Fruit fly (Drosophila melanogaster) whole organism, embryonic: ENCODE results near the gene BckdhA.

Source experiments
- Abd-B ChIP-seq: fragments of 200-800 bp; sonication (Bioruptor generic); optimal IDR thresholded peaks from 2 replicates; lab custom pipeline; 2018; ENCODE audit warnings: missing biosample characterization, mild to moderate bottlenecking, missing genetic modification characterization, moderate library complexity
- Antp ChIP-seq: fragments of 200-800 bp; sonication (Bioruptor generic); optimal IDR thresholded peaks from 3 replicates; lab custom pipeline; 2016; ENCODE audit warnings: missing biosample characterization, missing genetic modification characterization
- Blimp-1 ChIP-seq: fragments of 200-800 bp; sonication (Bioruptor generic); optimal IDR thresholded peaks from 3 replicates; lab custom pipeline; 2018; ENCODE audit warnings: missing biosample characterization, missing genetic modification characterization, mild to moderate bottlenecking, moderate library complexity, missing genetic modification reagents
- CG10366 ChIP-seq: fragments of 200-800 bp; sonication (Bioruptor generic); IDR thresholded peaks from 2 replicates; pipeline ENCODE4 v1.3.6; 2022; ENCODE audit warnings: missing biosample characterization, missing genetic modification characterization
- CG12769 ChIP-seq: fragments of 200-800 bp; sonication (Bioruptor generic); optimal IDR thresholded peaks from 2 replicates; lab custom pipeline; 2019; ENCODE audit warnings: missing biosample characterization, mild to moderate bottlenecking, missing genetic modification characterization, moderate library complexity
- CG13123 ChIP-seq: fragments of 200-800 bp; sonication (Bioruptor generic); optimal IDR thresholded peaks from 2 replicates; lab custom pipeline; 2016; ENCODE audit warnings: missing biosample characterization, missing genetic modification characterization
- CG15479 ChIP-seq: fragments of 200-800 bp; sonication (Bioruptor generic); optimal IDR thresholded peaks from 3 replicates; lab custom pipeline; 2019; ENCODE audit warnings: missing biosample characterization, mild to moderate bottlenecking, missing genetic modification characterization, moderate library complexity
- CG17361 ChIP-seq: fragments of 200-800 bp; sonication (Bioruptor generic); IDR thresholded peaks from 3 replicates; pipeline ENCODE4 v1.3.6; 2022; ENCODE audit warnings: missing biosample characterization, missing genetic modification characterization
- CG17802 ChIP-seq: fragments of 200-800 bp; sonication (Bioruptor generic); optimal IDR thresholded peaks from 2 replicates; lab custom pipeline; 2018; ENCODE audit warnings: missing biosample characterization, mild to moderate bottlenecking, missing genetic modification characterization, moderate library complexity
- CG1792 ChIP-seq: fragments of 200-800 bp; sonication (Bioruptor generic); optimal IDR thresholded peaks from 2 replicates; lab custom pipeline; 2016; ENCODE audit warnings: missing biosample characterization, missing genetic modification characterization
- CG3163 ChIP-seq: fragments of 200-800 bp; sonication (Bioruptor generic); optimal IDR thresholded peaks from 3 replicates; lab custom pipeline; 2016; ENCODE audit warnings: missing biosample characterization, missing genetic modification characterization
- CG32532 ChIP-seq: fragments of 200-800 bp; sonication (Bioruptor generic); IDR thresholded peaks from 2 replicates; pipeline ENCODE4 v1.3.6; 2022; ENCODE audit warnings: missing biosample characterization, missing genetic modification characterization
- CG3407 ChIP-seq: fragments of 200-800 bp; sonication (Bioruptor generic); optimal IDR thresholded peaks from 2 replicates; lab custom pipeline; 2018; ENCODE audit warnings: missing biosample characterization, mild to moderate bottlenecking, missing genetic modification characterization
- CG34224 ChIP-seq: fragments of 200-800 bp; sonication (Bioruptor generic); IDR thresholded peaks from 3 replicates; pipeline ENCODE4 v1.3.6; 2022; ENCODE audit warnings: missing biosample characterization, missing genetic modification characterization; ENCODE audit not compliant: partially characterized antibody
- CG4282 ChIP-seq: fragments of 200-800 bp; sonication (Bioruptor generic); optimal IDR thresholded peaks from 2 replicates; lab custom pipeline; 2016; ENCODE audit warnings: missing biosample characterization, missing genetic modification characterization
- CG4328 ChIP-seq: fragments of 200-800 bp; sonication (Bioruptor generic); optimal IDR thresholded peaks from 3 replicates; lab custom pipeline; 2017; ENCODE audit warnings: missing biosample characterization, missing genetic modification reagents, missing genetic modification characterization
- CG7839 ChIP-seq: fragments of 200-800 bp; sonication (Bioruptor generic); optimal IDR thresholded peaks from 3 replicates; lab custom pipeline; 2018; ENCODE audit warnings: missing biosample characterization, mild to moderate bottlenecking, missing genetic modification characterization, moderate library complexity
- Camta ChIP-seq: fragments of 200-800 bp; sonication (Bioruptor generic); optimal IDR thresholded peaks from 2 replicates; lab custom pipeline; 2016; ENCODE audit warnings: missing biosample characterization, missing genetic modification characterization
- Dp ChIP-seq: fragments of 200-800 bp; sonication (Bioruptor generic); optimal IDR thresholded peaks from 2 replicates; lab custom pipeline; 2018; ENCODE audit warnings: missing biosample characterization, mild to moderate bottlenecking, missing genetic modification characterization, moderate library complexity
- Eip74EF ChIP-seq, 2 experiments: fragments of 200-800 bp in 1 of 2; fragments of >200 bp in 1 of 2; sonication (Bioruptor generic) in 1 of 2; optimal IDR thresholded peaks; 2 replicates each; lab custom pipeline; 2017 to 2019; ENCODE audit warnings: missing biosample characterization in 2 of 2, missing genetic modification characterization in 2 of 2, mild to moderate bottlenecking in 1 of 2, moderate library complexity in 1 of 2
- HHEX ChIP-seq: fragments of 200-800 bp; sonication (Bioruptor generic); optimal IDR thresholded peaks from 3 replicates; lab custom pipeline; 2017; ENCODE audit warnings: missing biosample characterization, mild to moderate bottlenecking, missing genetic modification characterization, missing genetic modification reagents
- HLHmδ ChIP-seq: fragments of 200-800 bp; sonication (Bioruptor generic); optimal IDR thresholded peaks from 2 replicates; lab custom pipeline; 2018; ENCODE audit warnings: missing biosample characterization, mild to moderate bottlenecking, missing genetic modification characterization, moderate library complexity
- Hmx ChIP-seq: fragments of 200-800 bp; sonication (Bioruptor generic); optimal IDR thresholded peaks from 2 replicates; lab custom pipeline; 2016; ENCODE audit warnings: missing biosample characterization, missing genetic modification characterization
- Hr39 ChIP-seq: fragments of >200 bp; optimal IDR thresholded peaks from 2 replicates; lab custom pipeline; 2017
- Kr ChIP-seq: fragments of 200-800 bp; sonication (Bioruptor generic); optimal IDR thresholded peaks from 2 replicates; lab custom pipeline; 2017; ENCODE audit warnings: missing biosample characterization, mild to moderate bottlenecking, missing genetic modification characterization
- Lpt ChIP-seq: fragments of >200 bp; optimal IDR thresholded peaks from 2 replicates; lab custom pipeline; 2018; ENCODE audit warnings: missing biosample characterization, missing genetic modification characterization
- NFAT ChIP-seq: fragments of 200-800 bp; sonication (Bioruptor generic); IDR thresholded peaks from 2 replicates; pipeline ENCODE4 v1.3.6; 2022; ENCODE audit warnings: missing biosample characterization, missing genetic modification characterization
- Opbp ChIP-seq: fragments of 200-800 bp; sonication (Bioruptor generic); IDR thresholded peaks from 3 replicates; pipeline ENCODE4 v1.3.6; 2022; ENCODE audit warnings: missing biosample characterization, missing genetic modification characterization; ENCODE audit not compliant: partially characterized antibody
- Pdp1 ChIP-seq, 2 experiments: fragments of 200-800 bp; sonication (Bioruptor generic); optimal IDR thresholded peaks; 3 replicates each; lab custom pipeline; 2016; ENCODE audit warnings: missing biosample characterization in 2 of 2, missing genetic modification characterization in 2 of 2, mild to moderate bottlenecking in 1 of 2, moderate library complexity in 1 of 2
- Scr ChIP-seq: fragments of 200-800 bp; sonication (Bioruptor generic); IDR thresholded peaks from 2 replicates; pipeline ENCODE4 v1.3.6; 2022; ENCODE audit warnings: missing biosample characterization, missing genetic modification characterization; ENCODE audit not compliant: partially characterized antibody
- Six4 ChIP-seq: fragments of 200-800 bp; sonication (Bioruptor generic); optimal IDR thresholded peaks from 2 replicates; lab custom pipeline; 2016; ENCODE audit warnings: missing biosample characterization, missing genetic modification characterization
- Trl ChIP-seq, 3 experiments: fragments of >200 bp in 2 of 3; fragments of 200-800 bp in 1 of 3; sonication (Bioruptor generic) in 1 of 3; optimal IDR thresholded peaks; 2 replicates in 1 of 3; 3 replicates in 2 of 3; lab custom pipeline; 2016 to 2017; ENCODE audit warnings: missing biosample characterization in 1 of 3, missing genetic modification characterization in 1 of 3
- Vsx1 ChIP-seq: fragments of 200-800 bp; sonication (Bioruptor generic); optimal IDR thresholded peaks from 2 replicates; lab custom pipeline; 2017; ENCODE audit warnings: missing biosample characterization, mild to moderate bottlenecking, missing genetic modification characterization, missing genetic modification reagents
- ara ChIP-seq: fragments of 200-800 bp; sonication (Bioruptor generic); IDR thresholded peaks from 2 replicates; pipeline ENCODE4 v1.3.6; 2022; ENCODE audit warnings: missing biosample characterization, missing genetic modification characterization
- disco-r ChIP-seq: fragments of 200-800 bp; sonication (Bioruptor generic); optimal IDR thresholded peaks from 2 replicates; lab custom pipeline; 2016; ENCODE audit warnings: missing biosample characterization, missing genetic modification characterization
- dysf ChIP-seq: fragments of 200-800 bp; sonication (Bioruptor generic); IDR thresholded peaks from 3 replicates; pipeline ENCODE4 v1.3.6; 2022; ENCODE audit warnings: missing biosample characterization, missing genetic modification characterization
- eve ChIP-seq, 2 experiments: fragments of >200 bp; optimal IDR thresholded peaks; 2 replicates each; lab custom pipeline; 2017; ENCODE audit warnings: missing biosample characterization in 2 of 2, missing genetic modification characterization in 2 of 2
- ftz-f1 ChIP-seq: fragments of 200-800 bp; sonication (Bioruptor generic); optimal IDR thresholded peaks from 2 replicates; lab custom pipeline; 2016; ENCODE audit warnings: missing biosample characterization, missing genetic modification characterization
- inv ChIP-seq: fragments of 200-800 bp; sonication (Bioruptor generic); IDR thresholded peaks from 2 replicates; pipeline ENCODE4 v1.3.6; 2022; ENCODE audit warnings: missing biosample characterization, missing genetic modification characterization; ENCODE audit not compliant: partially characterized antibody
- ken ChIP-seq: fragments of 200-800 bp; sonication (Bioruptor generic); IDR thresholded peaks from 3 replicates; pipeline ENCODE4 v1.3.6; 2022; ENCODE audit warnings: missing biosample characterization, missing genetic modification characterization
- maf-S ChIP-seq: fragments of 200-800 bp; sonication (Bioruptor generic); optimal IDR thresholded peaks from 2 replicates; lab custom pipeline; 2016; ENCODE audit warnings: missing biosample characterization, missing genetic modification characterization
- oc ChIP-seq: fragments of 200-800 bp; sonication (Bioruptor generic); optimal IDR thresholded peaks from 2 replicates; lab custom pipeline; 2018; ENCODE audit warnings: missing biosample characterization, mild to moderate bottlenecking, missing genetic modification characterization, moderate library complexity
- otp ChIP-seq: fragments of 200-800 bp; sonication (Bioruptor generic); IDR thresholded peaks from 3 replicates; pipeline ENCODE4, ENCODE4 v1.3.6; 2022; ENCODE audit warnings: missing biosample characterization, missing genetic modification characterization
- pb ChIP-seq: fragments of 200-800 bp; sonication (Bioruptor generic); optimal IDR thresholded peaks from 3 replicates; lab custom pipeline; 2016; ENCODE audit warnings: missing biosample characterization, missing genetic modification characterization
- sima ChIP-seq: fragments of 200-800 bp; sonication (Bioruptor generic); optimal IDR thresholded peaks from 2 replicates; lab custom pipeline; 2016; ENCODE audit warnings: missing biosample characterization, missing genetic modification characterization
- ttk ChIP-seq: fragments of 200-800 bp; sonication (Bioruptor generic); IDR thresholded peaks from 2 replicates; pipeline ENCODE4 v2.1.2; 2022; ENCODE audit warnings: missing biosample characterization, missing genetic modification characterization
- wdn ChIP-seq: fragments of 200-800 bp; sonication (Bioruptor generic); IDR thresholded peaks from 2 replicates; pipeline ENCODE4 v1.3.6; 2022; ENCODE audit warnings: missing biosample characterization, missing genetic modification characterization
- z ChIP-seq: fragments of 200-800 bp; sonication (Bioruptor generic); IDR thresholded peaks from 3 replicates; pipeline ENCODE4 v1.3.6; 2022; ENCODE audit warnings: missing biosample characterization, missing genetic modification characterization
- zen2 ChIP-seq: fragments of 200-800 bp; sonication (Bioruptor generic); IDR thresholded peaks from 3 replicates; pipeline ENCODE4 v1.3.6; 2022; ENCODE audit warnings: missing biosample characterization, missing genetic modification characterization; ENCODE audit not compliant: partially characterized antibody

The BckdhA gene

DNA sequence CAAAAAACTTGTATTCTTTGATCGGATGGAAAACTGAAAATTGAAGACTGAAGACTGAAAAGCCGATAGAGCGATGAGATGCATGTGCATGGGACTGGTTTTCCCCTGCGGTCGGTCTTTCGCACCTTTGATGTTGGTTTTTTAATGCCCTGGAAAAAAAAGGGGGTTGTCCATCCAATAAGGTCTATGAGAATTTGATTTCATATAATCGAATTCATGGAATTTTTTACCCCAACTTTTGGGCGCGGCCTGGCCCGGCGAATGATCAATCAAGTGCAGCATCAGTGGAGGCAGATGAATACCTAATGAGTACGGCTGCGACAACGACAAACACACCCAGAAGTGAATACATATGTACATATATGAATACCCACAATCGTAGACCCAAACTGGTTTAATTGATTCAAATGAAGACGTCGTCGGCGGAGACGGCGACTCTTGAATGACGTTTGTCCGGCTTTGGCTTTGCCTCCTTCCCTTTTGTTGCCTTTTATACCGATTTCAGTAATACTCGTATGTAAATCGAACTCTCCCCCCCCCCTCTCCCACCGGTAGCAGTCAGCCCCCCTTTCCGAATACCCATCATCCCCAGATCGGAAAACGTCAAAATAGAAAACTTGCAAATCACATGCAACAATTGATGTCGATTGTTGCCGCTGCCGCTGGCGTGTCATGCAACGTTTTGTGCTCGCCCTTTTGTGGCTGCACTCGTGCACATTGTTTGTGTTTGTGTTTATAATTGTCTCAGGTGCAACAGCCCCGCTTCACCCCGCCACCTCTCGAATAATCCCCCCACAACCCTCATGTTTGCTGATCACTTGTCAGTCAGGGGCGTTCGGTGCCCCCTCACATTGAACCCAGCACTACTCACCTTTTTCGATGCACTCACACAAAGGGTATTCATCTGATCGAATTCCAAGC is 47.7 kb downstream of the BckdhA start (continued):
- TF ChIP-seq Six4 (GFP tag; lab: Kevin White, UChicago) = no peak
- TF ChIP-seq Vsx1 (GFP tag; lab: Kevin White, UChicago) = peak; percentile 16
- no peak for TF ChIP-seq ara
- no peak for TF ChIP-seq Pdp1 (GFP tag; optimal IDR thresholded peaks at IDR 0.05; lab: Kevin White, UChicago)
- TF ChIP-seq Blimp-1 (GFP tag; lab: Kevin White, UChicago) = no peak
- no peak for TF ChIP-seq ftz-f1
- TF ChIP-seq maf-S (GFP tag; lab: Kevin White, UChicago) = no peak
- no peak for TF ChIP-seq CG4328 (GFP tag; lab: Kevin White, UChicago)
- TF ChIP-seq NFAT (GFP tag; lab: Robert Waterston, UW) = no peak
- no peak for TF ChIP-seq CG1792
- TF ChIP-seq Hmx (GFP tag; lab: Kevin White, UChicago) = no peak
- TF ChIP-seq ttk (GFP tag; lab: Robert Waterston, UW) = no peak
- TF ChIP-seq oc (tag; lab: Kevin White, UChicago) = peak; percentile 55
- no peak for TF ChIP-seq Lpt (GFP tag; lab: Kevin White, UChicago)
- TF ChIP-seq wdn = no peak
- no peak for TF ChIP-seq CG10366 (GFP tag; lab: Robert Waterston, UW)
- no peak for TF ChIP-seq zen2 (GFP tag; lab: Robert Waterston, UW)
- no peak for TF ChIP-seq eve (GFP tag; optimal IDR thresholded peaks at IDR 0.05; lab: Kevin White, UChicago)
- TF ChIP-seq inv = no peak
- TF ChIP-seq Eip74EF (GFP tag; optimal IDR thresholded peaks at IDR 0.05; lab: Kevin White, UChicago) = peak in 1 of 2 experiments; percentile 7
- no peak for TF ChIP-seq CG34224 (GFP tag; lab: Robert Waterston, UW)
- TF ChIP-seq Kr (GFP tag; lab: Kevin White, UChicago) = no peak
- TF ChIP-seq otp (GFP tag; lab: Robert Waterston, UW) = peak; percentile 40; the same call in 1 of the 3 replicates
- TF ChIP-seq Dp (GFP tag; lab: Kevin White, UChicago) = no peak
- TF ChIP-seq disco-r (GFP tag; lab: Kevin White, UChicago) = no peak
- TF ChIP-seq CG17361 = no peak
- no peak for TF ChIP-seq CG13123
- no peak for TF ChIP-seq Hr39 (lab: Kevin White, UChicago)
- TF ChIP-seq CG3163 (GFP tag; lab: Kevin White, UChicago) = no peak
- TF ChIP-seq pb (GFP tag; lab: Kevin White, UChicago) = no peak
- no peak for TF ChIP-seq HHEX (GFP tag; lab: Kevin White, UChicago)
- TF ChIP-seq CG17802 (tag; lab: Kevin White, UChicago) = no peak
- TF ChIP-seq CG32532 (GFP tag; lab: Robert Waterston, UW) = no peak
- no peak for TF ChIP-seq Scr (GFP tag; lab: Robert Waterston, UW)
- TF ChIP-seq CG7839 (tag; lab: Kevin White, UChicago) = no peak
- no peak for TF ChIP-seq CG3407 (GFP tag; lab: Kevin White, UChicago)
- TF ChIP-seq Abd-B = no peak
- no peak for TF ChIP-seq dysf (GFP tag; lab: Robert Waterston, UW)
- TF ChIP-seq HLHmδ (GFP tag; lab: Kevin White, UChicago) = peak; percentile 58
- no peak for TF ChIP-seq Antp (GFP tag; lab: Kevin White, UChicago)
- no peak for TF ChIP-seq Camta (GFP tag; lab: Kevin White, UChicago)
- TF ChIP-seq sima (GFP tag; lab: Kevin White, UChicago) = no peak
- no peak for TF ChIP-seq CG15479 (GFP tag; lab: Kevin White, UChicago)
- no peak for TF ChIP-seq z (GFP tag; lab: Robert Waterston, UW)
- no peak for TF ChIP-seq ken (GFP tag; lab: Robert Waterston, UW)
- no peak for TF ChIP-seq Opbp
- TF ChIP-seq Trl (optimal IDR thresholded peaks at IDR 0.05; lab: Kevin White, UChicago) = no peak
- no peak for TF ChIP-seq Trl (GFP tag; optimal IDR thresholded peaks at IDR 0.05; lab: Kevin White, UChicago)
- peak; percentile 9 for TF ChIP-seq CG12769 (tag; lab: Kevin White, UChicago)
- TF ChIP-seq CG4282 (GFP tag; lab: Kevin White, UChicago) = no peak
